Fruit fly (Drosophila melanogaster): ENCODE results near the gene CG33673.

CG33673 gene

DNA sequence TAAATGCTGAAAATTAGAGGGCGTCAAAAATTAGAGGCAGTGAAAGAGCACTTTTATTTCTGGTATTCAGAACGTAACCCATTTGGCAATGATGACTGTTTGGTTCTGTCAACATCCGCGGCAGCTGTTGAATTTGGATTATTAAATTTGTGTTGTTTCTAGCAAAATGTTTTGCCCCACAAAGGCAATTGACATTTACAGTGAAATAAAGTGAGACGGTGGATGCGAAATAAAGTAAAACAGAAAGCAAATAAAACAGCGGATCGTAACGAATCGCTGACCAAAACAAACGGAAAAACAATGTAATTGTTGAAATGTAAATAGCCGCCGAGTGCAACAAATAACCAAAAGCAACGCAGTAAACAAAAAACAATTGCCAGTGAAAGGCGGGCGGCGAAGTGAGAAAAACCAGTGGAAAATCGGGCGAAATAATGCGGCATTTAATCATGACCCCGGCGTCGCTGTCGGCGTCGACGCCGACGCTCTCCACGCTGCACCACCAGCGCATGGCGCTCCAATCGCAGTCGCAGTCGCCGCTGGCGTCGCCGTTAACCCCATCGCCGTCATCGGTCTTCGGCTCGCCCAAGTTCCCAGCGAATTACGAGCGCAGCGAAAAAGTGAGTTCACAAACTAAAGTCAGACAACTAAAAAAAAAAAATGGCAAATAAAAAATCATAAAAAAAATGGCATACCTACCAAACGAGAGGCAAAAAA is 33.3 kb downstream of the CG33673 start (continued):
- TF ChIP-seq CG12769 (tag; optimal IDR thresholded peaks at IDR 0.05): peak; percentile 15
- TF ChIP-seq gem (tag; optimal IDR thresholded peaks at IDR 0.05): peak; percentile 26
- no peak for TF ChIP-seq ind (GFP tag; optimal IDR thresholded peaks at IDR 0.05)
- TF ChIP-seq sob (GFP tag; IDR thresholded peaks at IDR 0.05): peak; percentile 38; the same call in 1 of the 2 replicates
- TF ChIP-seq Fer1 (GFP tag; optimal IDR thresholded peaks at IDR 0.05): peak; percentile 0
- TF ChIP-seq CG11696 (GFP tag; IDR thresholded peaks at IDR 0.05): no peak
- TF ChIP-seq CG2199 (GFP tag; IDR thresholded peaks at IDR 0.05): no peak
- TF ChIP-seq jing (GFP tag; optimal IDR thresholded peaks at IDR 0.05): no peak
- no peak for TF ChIP-seq fd102C (GFP tag; optimal IDR thresholded peaks at IDR 0.05)
- no peak for TF ChIP-seq sc (optimal IDR thresholded peaks at IDR 0.05)
- TF ChIP-seq sc (GFP tag; optimal IDR thresholded peaks at IDR 0.05): peak; percentile 42
- 0 out of 3 replicates have a peak, but pooled peaks have one; percentile 52 for TF ChIP-seq ci (GFP tag; IDR thresholded peaks at IDR 0.05)
- TF ChIP-seq CG8089 (GFP tag; optimal IDR thresholded peaks at IDR 0.05): no peak
- TF ChIP-seq sens (GFP tag): peak; percentile 65
- TF ChIP-seq CG18262 (tag; optimal IDR thresholded peaks at IDR 0.05): no peak
- peak; percentile 24 for TF ChIP-seq fd3F (GFP tag; optimal IDR thresholded peaks at IDR 0.05)
- TF ChIP-seq kay (GFP tag; optimal IDR thresholded peaks at IDR 0.05): no peak
- 0 out of 4 replicates have a peak, but pooled peaks have one; percentile 57 for TF ChIP-seq chinmo (GFP tag; IDR thresholded peaks at IDR 0.05; ENCODE audit: partially characterized antibody)
- TF ChIP-seq GATAe (GFP tag; conservative IDR thresholded peaks at IDR 0.05): no peak
- TF ChIP-seq Max (GFP tag; optimal IDR thresholded peaks at IDR 0.05): no peak
- TF ChIP-seq CG11723 (GFP tag; optimal IDR thresholded peaks at IDR 0.05): no peak
- no peak for TF ChIP-seq pan (optimal IDR thresholded peaks at IDR 0.05)
- peak in 1 of 2 experiments; percentile 34 for TF ChIP-seq pan (GFP tag; optimal IDR thresholded peaks at IDR 0.05 in 1 of 2, IDR thresholded peaks at IDR 0.05 in 1 of 2)
- no peak for TF ChIP-seq Dfd (GFP tag; optimal IDR thresholded peaks at IDR 0.05)
- TF ChIP-seq dati (GFP tag; IDR thresholded peaks at IDR 0.05): no peak
- peak in 1 of 2 experiments; percentile 74 for TF ChIP-seq Hr78 (GFP tag; optimal IDR thresholded peaks at IDR 0.05)
- no peak for TF ChIP-seq Sry-δ (GFP tag; optimal IDR thresholded peaks at IDR 0.05)
- no peak for TF ChIP-seq CG18599 (GFP tag; optimal IDR thresholded peaks at IDR 0.05)
- TF ChIP-seq CG3065 (GFP tag; optimal IDR thresholded peaks at IDR 0.05): no peak
- no peak for TF ChIP-seq CG31388 (GFP tag; optimal IDR thresholded peaks at IDR 0.05)
- no peak for TF ChIP-seq ham (GFP tag; IDR thresholded peaks at IDR 0.05)
- TF ChIP-seq ara (GFP tag; IDR thresholded peaks at IDR 0.05): 0 out of 2 replicates have a peak, but pooled peaks have one; percentile 32
- no peak for TF ChIP-seq ac (GFP tag; optimal IDR thresholded peaks at IDR 0.05)
- peak; percentile 52 for TF ChIP-seq Asciz (GFP tag; optimal IDR thresholded peaks at IDR 0.05)
- TF ChIP-seq NK7.1 (GFP tag; optimal IDR thresholded peaks at IDR 0.05): no peak
- peak; percentile 26; the same call in 1 of the 2 replicates for TF ChIP-seq Xrp1 (GFP tag; IDR thresholded peaks at IDR 0.05)
- TF ChIP-seq nau (GFP tag; optimal IDR thresholded peaks at IDR 0.05): peak; percentile 8
- no peak for TF ChIP-seq Hr51 (GFP tag; optimal IDR thresholded peaks at IDR 0.05)
- no peak for TF ChIP-seq inv (GFP tag; IDR thresholded peaks at IDR 0.05; ENCODE audit: partially characterized antibody)
- no peak for TF ChIP-seq CG8290 (GFP tag; optimal IDR thresholded peaks at IDR 0.05)
- TF ChIP-seq CG8290 (tag; optimal IDR thresholded peaks at IDR 0.05): peak in 1 of 2 experiments; percentile 58
- TF ChIP-seq grau (tag; optimal IDR thresholded peaks at IDR 0.05): peak; percentile 5
- peak; percentile 31 for TF ChIP-seq fd64A (GFP tag; optimal IDR thresholded peaks at IDR 0.05)
- TF ChIP-seq Ravus (GFP tag; IDR thresholded peaks at IDR 0.05): no peak
- peak; percentile 17 for TF ChIP-seq CG10209 (GFP tag; optimal IDR thresholded peaks at IDR 0.05)
- no peak for TF ChIP-seq Xbp1 (GFP tag; optimal IDR thresholded peaks at IDR 0.05)
- TF ChIP-seq CG15073 (GFP tag; optimal IDR thresholded peaks at IDR 0.05): no peak
- no peak for TF ChIP-seq tup (GFP tag; optimal IDR thresholded peaks at IDR 0.05)
- TF ChIP-seq CG7928 (GFP tag; optimal IDR thresholded peaks at IDR 0.05): no peak
- no peak for TF ChIP-seq oc (tag; optimal IDR thresholded peaks at IDR 0.05)
